Fruit fly (Drosophila melanogaster) whole organism, embryonic: Measurements from ENCODE around the gene CG46307.

Experiments
- Antp ChIP-seq: fragments of 200-800 bp; sonication (Bioruptor generic); optimal IDR thresholded peaks from 3 replicates; lab custom pipeline; 2016; ENCODE audit warnings: missing biosample characterization, missing genetic modification characterization
- CG10543 ChIP-seq: fragments of 200-800 bp; sonication (Bioruptor generic); optimal IDR thresholded peaks from 3 replicates; lab custom pipeline; 2017; ENCODE audit warnings: missing biosample characterization, mild to moderate bottlenecking, missing genetic modification characterization, moderate library complexity
- CG10565 ChIP-seq: fragments of 200-800 bp; sonication (Bioruptor generic); optimal IDR thresholded peaks from 3 replicates; lab custom pipeline; 2016; ENCODE audit warnings: missing biosample characterization, mild to moderate bottlenecking, missing genetic modification characterization
- CG10959 ChIP-seq: fragments of 200-800 bp; sonication (Bioruptor generic); IDR thresholded peaks from 2 replicates; pipeline ENCODE4 v1.3.6; 2022; ENCODE audit warnings: missing biosample characterization, missing genetic modification characterization
- CG11398 ChIP-seq: fragments of 200-800 bp; sonication (Bioruptor generic); optimal IDR thresholded peaks from 2 replicates; lab custom pipeline; 2016; ENCODE audit warnings: missing biosample characterization, missing genetic modification characterization
- CG13123 ChIP-seq: fragments of 200-800 bp; sonication (Bioruptor generic); optimal IDR thresholded peaks from 2 replicates; lab custom pipeline; 2016; ENCODE audit warnings: missing biosample characterization, missing genetic modification characterization
- CG14014 ChIP-seq: fragments of 200-800 bp; sonication (Bioruptor generic); IDR thresholded peaks from 2 replicates; pipeline ENCODE4 v1.3.6; 2022; ENCODE audit warnings: missing biosample characterization, missing genetic modification characterization
- CG15269 ChIP-seq: fragments of 200-800 bp; sonication (Bioruptor generic); optimal IDR thresholded peaks from 2 replicates; lab custom pipeline; 2018; ENCODE audit warnings: missing biosample characterization, mild to moderate bottlenecking, missing genetic modification characterization, moderate library complexity
- CG17568 ChIP-seq: fragments of 200-800 bp; sonication (Bioruptor generic); optimal IDR thresholded peaks from 2 replicates; lab custom pipeline; 2018; ENCODE audit warnings: missing biosample characterization, mild to moderate bottlenecking, missing genetic modification characterization, moderate library complexity
- CG18764 ChIP-seq: fragments of 200-800 bp; sonication (Bioruptor generic); optimal IDR thresholded peaks from 3 replicates; lab custom pipeline; 2016; ENCODE audit warnings: missing biosample characterization, missing genetic modification characterization
- CG31365 ChIP-seq: fragments of 200-800 bp; sonication (Bioruptor generic); optimal IDR thresholded peaks from 2 replicates; lab custom pipeline; 2018; ENCODE audit warnings: missing biosample characterization, mild to moderate bottlenecking, missing genetic modification characterization
- CG34422 ChIP-seq: fragments of 200-800 bp; sonication (Bioruptor generic); IDR thresholded peaks from 3 replicates; pipeline ENCODE4 v1.3.6; 2022; ENCODE audit warnings: missing biosample characterization, missing genetic modification characterization
- CG3847 ChIP-seq: fragments of 200-800 bp; sonication (Bioruptor generic); IDR thresholded peaks from 2 replicates; pipeline ENCODE4 v1.3.6; 2022; ENCODE audit warnings: missing biosample characterization, missing genetic modification characterization
- CG4360 ChIP-seq: fragments of 200-800 bp; sonication (Bioruptor generic); IDR thresholded peaks from 2 replicates; pipeline ENCODE4 v1.3.6; 2022; ENCODE audit warnings: missing biosample characterization, missing genetic modification characterization
- CG8281 ChIP-seq: fragments of 200-800 bp; sonication (Bioruptor generic); optimal IDR thresholded peaks from 2 replicates; lab custom pipeline; 2018; ENCODE audit warnings: missing biosample characterization, mild to moderate bottlenecking, missing genetic modification characterization, moderate library complexity
- Gug ChIP-seq: fragments of 200-800 bp; sonication (Bioruptor generic); IDR thresholded peaks from 4 replicates; pipeline ENCODE4 v1.3.6; 2022; ENCODE audit warnings: missing biosample characterization, missing genetic modification characterization
- H15 ChIP-seq: fragments of 200-800 bp; sonication (Bioruptor generic); IDR thresholded peaks from 3 replicates; pipeline ENCODE4 v1.3.6; 2022; ENCODE audit warnings: missing biosample characterization, missing genetic modification characterization
- HLH3B ChIP-seq: fragments of 200-800 bp; sonication (Bioruptor generic); IDR thresholded peaks from 2 replicates; pipeline ENCODE4 v1.3.6; 2022; ENCODE audit warnings: missing biosample characterization, missing genetic modification characterization
- HmgZ ChIP-seq: fragments of 200-800 bp; sonication (Bioruptor generic); optimal IDR thresholded peaks from 2 replicates; lab custom pipeline; 2018; ENCODE audit warnings: missing biosample characterization, mild to moderate bottlenecking, missing genetic modification characterization
- MBD-R2 ChIP-seq: fragments of 200-800 bp; sonication (Bioruptor generic); IDR thresholded peaks from 2 replicates; pipeline ENCODE4 v1.3.6; 2022; ENCODE audit warnings: missing biosample characterization, missing genetic modification characterization
- Nf-YA ChIP-seq: fragments of 200-800 bp; sonication (Bioruptor generic); IDR thresholded peaks from 2 replicates; pipeline ENCODE4 v1.3.6; 2022; ENCODE audit warnings: missing biosample characterization, missing genetic modification characterization
- Pdp1 ChIP-seq, 2 experiments: fragments of 200-800 bp; sonication (Bioruptor generic); optimal IDR thresholded peaks; 3 replicates each; lab custom pipeline; 2016; ENCODE audit warnings: missing biosample characterization in 2 of 2, missing genetic modification characterization in 2 of 2, mild to moderate bottlenecking in 1 of 2, moderate library complexity in 1 of 2
- Scr ChIP-seq: fragments of 200-800 bp; sonication (Bioruptor generic); IDR thresholded peaks from 2 replicates; pipeline ENCODE4 v1.3.6; 2022; ENCODE audit warnings: missing biosample characterization, missing genetic modification characterization; ENCODE audit not compliant: partially characterized antibody
- ase ChIP-seq: fragments of 200-800 bp; sonication (Bioruptor generic); IDR thresholded peaks from 3 replicates; pipeline ENCODE4 v1.3.6; 2022; ENCODE audit warnings: missing biosample characterization, missing genetic modification characterization
- ash1 ChIP-seq: fragments of 200-800 bp; sonication (Bioruptor generic); optimal IDR thresholded peaks from 2 replicates; lab custom pipeline; 2018; ENCODE audit warnings: missing biosample characterization, mild to moderate bottlenecking, missing genetic modification characterization
- bbx ChIP-seq: fragments of 200-800 bp; sonication (Bioruptor generic); IDR thresholded peaks from 2 replicates; pipeline ENCODE4 v1.3.6; 2022; ENCODE audit warnings: missing biosample characterization, missing genetic modification characterization; ENCODE audit not compliant: partially characterized antibody
- bigmax ChIP-seq: fragments of 200-800 bp; sonication (Bioruptor generic); optimal IDR thresholded peaks from 2 replicates; lab custom pipeline; 2018; ENCODE audit warnings: missing biosample characterization, mild to moderate bottlenecking, missing genetic modification characterization
- cas ChIP-seq: fragments of 200-800 bp; sonication (Bioruptor generic); IDR thresholded peaks from 2 replicates; pipeline ENCODE4 v1.3.6; 2022; ENCODE audit warnings: missing biosample characterization, missing genetic modification characterization
- cg ChIP-seq: fragments of 200-800 bp; sonication (Bioruptor generic); optimal IDR thresholded peaks from 3 replicates; lab custom pipeline; 2019; ENCODE audit warnings: missing biosample characterization, mild to moderate bottlenecking, missing genetic modification characterization, moderate library complexity
- dysf ChIP-seq: fragments of 200-800 bp; sonication (Bioruptor generic); IDR thresholded peaks from 3 replicates; pipeline ENCODE4 v1.3.6; 2022; ENCODE audit warnings: missing biosample characterization, missing genetic modification characterization
- ems ChIP-seq: fragments of 200-800 bp; sonication (Bioruptor generic); optimal IDR thresholded peaks from 3 replicates; lab custom pipeline; 2016; ENCODE audit warnings: missing biosample characterization, missing genetic modification characterization
- fd3F ChIP-seq: fragments of 200-800 bp; sonication (Bioruptor generic); optimal IDR thresholded peaks from 2 replicates; lab custom pipeline; 2018; ENCODE audit warnings: missing biosample characterization, mild to moderate bottlenecking, missing genetic modification characterization, moderate library complexity
- fd64A ChIP-seq: fragments of 200-800 bp; sonication (Bioruptor generic); optimal IDR thresholded peaks from 3 replicates; lab custom pipeline; 2018; ENCODE audit warnings: missing biosample characterization, mild to moderate bottlenecking, missing genetic modification characterization
- gem ChIP-seq: fragments of 200-800 bp; sonication (Bioruptor generic); optimal IDR thresholded peaks from 2 replicates; lab custom pipeline; 2019; ENCODE audit warnings: missing biosample characterization, mild to moderate bottlenecking, missing genetic modification characterization, moderate library complexity
- hb ChIP-seq: fragments of 200-800 bp; sonication (Bioruptor generic); IDR thresholded peaks from 3 replicates; pipeline ENCODE4 v1.3.6; 2022; ENCODE audit warnings: missing biosample characterization, missing genetic modification characterization; ENCODE audit not compliant: partially characterized antibody
- hbn ChIP-seq: fragments of 200-800 bp; sonication (Bioruptor generic); IDR thresholded peaks from 2 replicates; pipeline ENCODE4 v1.3.6; 2022; ENCODE audit warnings: missing biosample characterization, missing genetic modification characterization; ENCODE audit not compliant: partially characterized antibody
- inv ChIP-seq: fragments of 200-800 bp; sonication (Bioruptor generic); IDR thresholded peaks from 2 replicates; pipeline ENCODE4 v1.3.6; 2022; ENCODE audit warnings: missing biosample characterization, missing genetic modification characterization; ENCODE audit not compliant: partially characterized antibody
- mirr ChIP-seq: fragments of 200-800 bp; sonication (Bioruptor generic); optimal IDR thresholded peaks from 3 replicates; lab custom pipeline; 2018; ENCODE audit warnings: missing biosample characterization, mild to moderate bottlenecking, missing genetic modification characterization
- z ChIP-seq: fragments of 200-800 bp; sonication (Bioruptor generic); IDR thresholded peaks from 3 replicates; pipeline ENCODE4 v1.3.6; 2022; ENCODE audit warnings: missing biosample characterization, missing genetic modification characterization

CG46307 gene

dm6 chr2L:21178436-21179216, 74.3 kb downstream of the CG46307 start (continued):
- no peak for TF ChIP-seq CG15269 (tag; lab: Kevin White, UChicago)
- peak in 1 of 2 experiments; percentile 93 for TF ChIP-seq Pdp1 (GFP tag; optimal IDR thresholded peaks at IDR 0.05; lab: Kevin White, UChicago)
- no peak for TF ChIP-seq HmgZ (tag; lab: Kevin White, UChicago)
- TF ChIP-seq z (GFP tag; lab: Robert Waterston, UW), result no peak
- TF ChIP-seq ase (GFP tag; lab: Robert Waterston, UW), result no peak
- no peak for TF ChIP-seq ash1 (GFP tag; lab: Kevin White, UChicago)
- TF ChIP-seq CG10959 (GFP tag; lab: Robert Waterston, UW), result no peak
- peak; percentile 58 for TF ChIP-seq bigmax (GFP tag; lab: Kevin White, UChicago)
- no peak for TF ChIP-seq CG31365 (tag; lab: Kevin White, UChicago)
- no peak for TF ChIP-seq mirr (GFP tag; lab: Kevin White, UChicago)
- no peak for TF ChIP-seq CG11398 (GFP tag; lab: Kevin White, UChicago)
- TF ChIP-seq CG4360 (GFP tag; lab: Robert Waterston, UW), result peak; percentile 73
- TF ChIP-seq inv (GFP tag; lab: Robert Waterston, UW), result no peak
- TF ChIP-seq HLH3B (GFP tag; lab: Robert Waterston, UW), result no peak
- TF ChIP-seq CG13123 (GFP tag; lab: Kevin White, UChicago), result no peak
- no peak for TF ChIP-seq fd3F
- no peak for TF ChIP-seq CG8281
- TF ChIP-seq dysf, result no peak
- no peak for TF ChIP-seq H15
- TF ChIP-seq CG3847, result no peak
- TF ChIP-seq Gug (GFP tag; lab: Robert Waterston, UW), result no peak
- no peak for TF ChIP-seq hbn (GFP tag; lab: Robert Waterston, UW)

dm6 chr2L:21179217-21179520, 74.8 kb downstream of the CG46307 start:
- TF ChIP-seq fd64A (GFP tag; lab: Kevin White, UChicago) (no peak), Nf-YA (GFP tag; lab: Robert Waterston, UW) (no peak), hb (GFP tag; lab: Robert Waterston, UW) (0 out of 3 replicates have a peak, but pooled peaks have one; percentile 19), CG10543 (no peak), cas (GFP tag; lab: Robert Waterston, UW) (no peak), gem (tag; lab: Kevin White, UChicago) (no peak), Scr (no peak), ems (GFP tag; lab: Kevin White, UChicago) (no peak), CG18764 (GFP tag; lab: Kevin White, UChicago) (no peak), bbx (GFP tag; lab: Robert Waterston, UW) (no peak), CG14014 (GFP tag; lab: Robert Waterston, UW) (no peak), CG34422 (GFP tag; lab: Robert Waterston, UW) (0 out of 3 replicates have a peak, but pooled peaks have one; percentile 33), CG17568 (GFP tag; lab: Kevin White, UChicago) (no peak), cg (GFP tag; lab: Kevin White, UChicago) (peak; percentile 56), CG10565 (GFP tag; lab: Kevin White, UChicago) (no peak), MBD-R2 (0 out of 2 replicates have a peak, but pooled peaks have one; percentile 6), Antp (no peak)
- TF ChIP-seq, all 482 proteins: peak for 4
